Fruit fly (Drosophila melanogaster): ENCODE measurements around the gene fz4.

- TF ChIP-seq Sin3A (optimal IDR thresholded peaks at IDR 0.05) (no peak), psq (optimal IDR thresholded peaks at IDR 0.05) (no peak), h (optimal IDR thresholded peaks at IDR 0.05) (no peak), insv (optimal IDR thresholded peaks at IDR 0.05) (no peak), ttk (optimal IDR thresholded peaks at IDR 0.05) (no peak), Myc (optimal IDR thresholded peaks at IDR 0.05) (no peak)
Measured at dm6 chrX:7082407-7082806, 27.7 kb downstream of the fz4 start.

Data from Kc167 (cell line).